Worm (Caenorhabditis elegans) whole organism, L1 larva: Measurements from ENCODE around the gene sng-1.

Source experiments
- C16A3.4 ChIP-seq: fragments of 150-350 bp; optimal IDR thresholded peaks from 2 replicates; lab custom pipeline; 2014; ENCODE audit warnings: missing biosample characterization, missing genetic modification characterization
- egl-27 ChIP-seq, 2 experiments: fragments of 150-350 bp in 1 of 2; sonication (generic microtip); optimal IDR thresholded peaks; 3 replicates each; lab custom pipeline; 2017 to 2018; ENCODE audit warnings: missing biosample characterization in 2 of 2, missing genetic modification characterization in 2 of 2, missing genetic modification reagents in 2 of 2
- hlh-4 ChIP-seq: sonication (generic microtip); optimal IDR thresholded peaks from 2 replicates; lab custom pipeline; 2016; ENCODE audit warnings: mild to moderate bottlenecking, missing genetic modification characterization, missing compliant biosample characterization
- jun-1 ChIP-seq: fragments of 150-350 bp; optimal IDR thresholded peaks from 2 replicates; lab custom pipeline; 2014; ENCODE audit warnings: missing biosample characterization, missing genetic modification reagents, missing genetic modification characterization
- lin-13 ChIP-seq: fragments of 150-350 bp; optimal IDR thresholded peaks from 2 replicates; lab custom pipeline; 2014; ENCODE audit warnings: missing biosample characterization, missing genetic modification reagents, missing genetic modification characterization
- mdl-1 ChIP-seq, 2 experiments: fragments of 150-350 bp; optimal IDR thresholded peaks; 2 replicates each; lab custom pipeline; 2014 to 2017; ENCODE audit warnings: missing biosample characterization in 2 of 2, missing genetic modification characterization in 2 of 2, inconsistent platforms in 1 of 2
- nhr-20 ChIP-seq: sonication (generic microtip); optimal IDR thresholded peaks from 2 replicates; lab custom pipeline; 2016; ENCODE audit warnings: mild to moderate bottlenecking, missing genetic modification characterization, missing compliant biosample characterization
- tlp-1 ChIP-seq: fragments of 150-350 bp; optimal IDR thresholded peaks from 2 replicates; lab custom pipeline; 2014; ENCODE audit warnings: missing biosample characterization, missing genetic modification characterization

Gene sng-1

DNA sequence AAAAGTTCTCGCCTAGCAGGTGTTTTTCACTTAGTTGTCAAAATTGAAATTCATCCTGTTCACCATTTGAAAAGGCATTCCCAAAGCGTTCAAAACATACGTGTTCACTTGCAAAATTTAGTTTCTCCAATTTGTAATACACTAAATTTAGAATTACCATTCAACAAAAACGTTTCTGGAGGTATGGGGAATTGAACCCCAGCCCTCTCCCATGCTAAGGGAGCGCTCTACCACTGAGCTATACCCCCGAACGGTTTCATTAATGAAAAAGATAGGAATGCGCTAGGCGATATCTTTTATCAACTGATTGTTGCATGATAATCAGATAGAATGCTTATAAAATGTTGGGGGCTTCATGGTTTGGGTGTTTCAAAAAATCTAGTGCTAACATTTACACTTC is 51.2 kb downstream of the sng-1 start:
- TF ChIP-seq egl-27 (tag; optimal IDR thresholded peaks at IDR 0.05; lab: Kevin White, UChicago): no peak
- no peak for TF ChIP-seq tlp-1 (tag; lab: Kevin White, UChicago)
- no peak for TF ChIP-seq C16A3.4 (tag; lab: Kevin White, UChicago)
- no peak for TF ChIP-seq jun-1 (tag; lab: Kevin White, UChicago)
- TF ChIP-seq nhr-20 (tag; lab: Kevin White, UChicago): no peak
- no peak for TF ChIP-seq mdl-1 (tag; optimal IDR thresholded peaks at IDR 0.05; lab: Kevin White, UChicago)
- no peak for TF ChIP-seq lin-13 (GFP tag; lab: Kevin White, UChicago)
- TF ChIP-seq hlh-4 (tag; lab: Kevin White, UChicago): no peak
- TF ChIP-seq, all 84 proteins: peak for 0
